Fruit fly (Drosophila melanogaster) whole organism, embryonic: ENCODE measurements around the gene CG14958.

Source experiments
- Adf1 ChIP-seq: fragments of 200-800 bp; sonication (Bioruptor generic); IDR thresholded peaks from 2 replicates; pipeline ENCODE4 v1.3.6; 2022; ENCODE audit warnings: missing biosample characterization, missing genetic modification characterization
- B-H1 ChIP-seq: fragments of 200-800 bp; sonication (Bioruptor generic); IDR thresholded peaks from 3 replicates; pipeline ENCODE4 v1.3.6; 2022; ENCODE audit warnings: missing biosample characterization, missing genetic modification characterization
- BEAF-32 ChIP-seq: fragments of 200-800 bp; sonication (Bioruptor generic); optimal IDR thresholded peaks from 3 replicates; lab custom pipeline; 2017; ENCODE audit warnings: missing biosample characterization, missing genetic modification characterization, mild to moderate bottlenecking, moderate library complexity, missing genetic modification reagents
- C15 ChIP-seq: fragments of 200-800 bp; sonication (Bioruptor generic); IDR thresholded peaks from 3 replicates; pipeline ENCODE4 v1.3.6; 2022; ENCODE audit warnings: missing biosample characterization, missing genetic modification characterization
- CG10543 ChIP-seq: fragments of 200-800 bp; sonication (Bioruptor generic); optimal IDR thresholded peaks from 3 replicates; lab custom pipeline; 2017; ENCODE audit warnings: missing biosample characterization, mild to moderate bottlenecking, missing genetic modification characterization, moderate library complexity
- CG11247 ChIP-seq: fragments of 200-800 bp; sonication (Bioruptor generic); IDR thresholded peaks from 2 replicates; pipeline ENCODE4 v1.3.6; 2022; ENCODE audit warnings: missing biosample characterization, missing genetic modification characterization
- CG11504 ChIP-seq: fragments of 200-800 bp; sonication (Bioruptor generic); optimal IDR thresholded peaks from 3 replicates; lab custom pipeline; 2019; ENCODE audit warnings: missing biosample characterization, mild to moderate bottlenecking, missing genetic modification characterization, moderate library complexity
- CG12104 ChIP-seq: fragments of 200-800 bp; sonication (Bioruptor generic); optimal IDR thresholded peaks from 3 replicates; lab custom pipeline; 2016; ENCODE audit warnings: missing biosample characterization, missing genetic modification characterization
- CG13624 ChIP-seq: fragments of 200-800 bp; sonication (Bioruptor generic); optimal IDR thresholded peaks from 2 replicates; lab custom pipeline; 2016; ENCODE audit warnings: missing biosample characterization, missing genetic modification characterization
- CG13775 ChIP-seq: fragments of 200-800 bp; sonication (Bioruptor generic); optimal IDR thresholded peaks from 3 replicates; lab custom pipeline; 2017; ENCODE audit warnings: missing biosample characterization, mild to moderate bottlenecking, missing genetic modification characterization
- CG14050 ChIP-seq: fragments of 200-800 bp; sonication (Bioruptor generic); IDR thresholded peaks from 3 replicates; pipeline ENCODE4 v1.3.6; 2022; ENCODE audit warnings: missing biosample characterization, missing genetic modification characterization
- CG1529 ChIP-seq: fragments of 200-800 bp; sonication (Bioruptor generic); optimal IDR thresholded peaks from 3 replicates; lab custom pipeline; 2018; ENCODE audit warnings: missing biosample characterization, missing genetic modification characterization
- CG17612 ChIP-seq: fragments of 200-800 bp; sonication (Bioruptor generic); IDR thresholded peaks from 2 replicates; pipeline ENCODE4 v1.3.6; 2022; ENCODE audit warnings: missing biosample characterization, missing genetic modification characterization
- CG2202 ChIP-seq: fragments of 200-800 bp; sonication (Bioruptor generic); optimal IDR thresholded peaks from 2 replicates; lab custom pipeline; 2018; ENCODE audit warnings: missing biosample characterization, mild to moderate bottlenecking, missing genetic modification characterization
- CG2678 ChIP-seq: fragments of 200-800 bp; sonication (Bioruptor generic); optimal IDR thresholded peaks from 3 replicates; lab custom pipeline; 2019; ENCODE audit warnings: missing biosample characterization, mild to moderate bottlenecking, missing genetic modification characterization, moderate library complexity
- CG3281 ChIP-seq: fragments of 200-800 bp; sonication (Bioruptor generic); optimal IDR thresholded peaks from 3 replicates; lab custom pipeline; 2017; ENCODE audit warnings: missing biosample characterization, mild to moderate bottlenecking, missing genetic modification characterization
- CG33213 ChIP-seq: fragments of 200-800 bp; sonication (Bioruptor generic); optimal IDR thresholded peaks from 3 replicates; lab custom pipeline; 2016; ENCODE audit warnings: missing biosample characterization, missing genetic modification characterization
- CG34376 ChIP-seq: fragments of 200-800 bp; sonication (Bioruptor generic); optimal IDR thresholded peaks from 2 replicates; lab custom pipeline; 2018; ENCODE audit warnings: missing biosample characterization, mild to moderate bottlenecking, missing genetic modification characterization
- CG4820 ChIP-seq: fragments of 200-800 bp; sonication (Bioruptor generic); optimal IDR thresholded peaks from 3 replicates; lab custom pipeline; 2016; ENCODE audit warnings: missing biosample characterization, missing genetic modification characterization
- CG6272 ChIP-seq: fragments of 200-800 bp; sonication (Bioruptor generic); IDR thresholded peaks from 2 replicates; pipeline ENCODE4 v1.3.6; 2022; ENCODE audit warnings: missing biosample characterization, missing genetic modification characterization
- CG8281 ChIP-seq: fragments of 200-800 bp; sonication (Bioruptor generic); optimal IDR thresholded peaks from 2 replicates; lab custom pipeline; 2018; ENCODE audit warnings: missing biosample characterization, mild to moderate bottlenecking, missing genetic modification characterization, moderate library complexity
- CG8290 ChIP-seq, 3 experiments: fragments of 200-800 bp; sonication (Bioruptor generic); optimal IDR thresholded peaks; 2 replicates each; lab custom pipeline; 2016 to 2019; ENCODE audit warnings: missing biosample characterization in 3 of 3, missing genetic modification characterization in 3 of 3, mild to moderate bottlenecking in 2 of 3, moderate library complexity in 1 of 3
- CG9876 ChIP-seq: fragments of 200-800 bp; sonication (Bioruptor generic); optimal IDR thresholded peaks from 2 replicates; lab custom pipeline; 2016; ENCODE audit warnings: missing biosample characterization, missing genetic modification characterization
- Chrac-16 ChIP-seq: fragments of 200-800 bp; sonication (Bioruptor generic); optimal IDR thresholded peaks from 3 replicates; lab custom pipeline; 2016; ENCODE audit warnings: missing biosample characterization, missing genetic modification characterization
- Dbx ChIP-seq: fragments of 200-800 bp; sonication (Bioruptor generic); IDR thresholded peaks from 3 replicates; pipeline ENCODE4 v1.3.6; 2022; ENCODE audit warnings: missing biosample characterization, missing genetic modification characterization
- Deaf1 ChIP-seq: fragments of 200-800 bp; optimal IDR thresholded peaks from 3 replicates; lab custom pipeline; 2019; ENCODE audit warnings: missing biosample characterization, mild to moderate bottlenecking, missing genetic modification characterization, moderate library complexity
- Dll ChIP-seq: fragments of 200-800 bp; sonication (Bioruptor generic); IDR thresholded peaks from 4 replicates; pipeline ENCODE4 v1.3.6; 2022; ENCODE audit warnings: missing biosample characterization, missing genetic modification characterization; ENCODE audit not compliant: partially characterized antibody
- Dp ChIP-seq: fragments of 200-800 bp; sonication (Bioruptor generic); optimal IDR thresholded peaks from 2 replicates; lab custom pipeline; 2018; ENCODE audit warnings: missing biosample characterization, mild to moderate bottlenecking, missing genetic modification characterization, moderate library complexity
- Med ChIP-seq: fragments of 200-800 bp; sonication (Bioruptor generic); peaks from one replicate; lab custom pipeline; 2016; ENCODE audit warnings: missing biosample characterization, missing genetic modification characterization, mild to moderate bottlenecking, inconsistent platforms, moderate library complexity
- Oaz ChIP-seq: fragments of 200-800 bp; sonication (Bioruptor generic); IDR thresholded peaks from 2 replicates; pipeline ENCODE4 v1.3.6; 2022; ENCODE audit warnings: missing biosample characterization, missing genetic modification characterization
- PHDP ChIP-seq: fragments of 200-800 bp; sonication (Bioruptor generic); optimal IDR thresholded peaks from 3 replicates; lab custom pipeline; 2018; ENCODE audit warnings: missing biosample characterization, mild to moderate bottlenecking, missing genetic modification characterization, moderate library complexity
- Scr ChIP-seq: fragments of 200-800 bp; sonication (Bioruptor generic); IDR thresholded peaks from 2 replicates; pipeline ENCODE4 v1.3.6; 2022; ENCODE audit warnings: missing biosample characterization, missing genetic modification characterization; ENCODE audit not compliant: partially characterized antibody
- ara ChIP-seq: fragments of 200-800 bp; sonication (Bioruptor generic); IDR thresholded peaks from 2 replicates; pipeline ENCODE4 v1.3.6; 2022; ENCODE audit warnings: missing biosample characterization, missing genetic modification characterization
- ase ChIP-seq: fragments of 200-800 bp; sonication (Bioruptor generic); IDR thresholded peaks from 3 replicates; pipeline ENCODE4 v1.3.6; 2022; ENCODE audit warnings: missing biosample characterization, missing genetic modification characterization
- bab2 ChIP-seq: fragments of 200-800 bp; sonication (Bioruptor generic); optimal IDR thresholded peaks from 2 replicates; lab custom pipeline; 2016; ENCODE audit warnings: missing biosample characterization, missing genetic modification characterization
- bcd ChIP-seq: fragments of 200-800 bp; sonication (Bioruptor generic); optimal IDR thresholded peaks from 2 replicates; lab custom pipeline; 2017; ENCODE audit warnings: missing biosample characterization, mild to moderate bottlenecking, missing genetic modification characterization
- disco-r ChIP-seq: fragments of 200-800 bp; sonication (Bioruptor generic); optimal IDR thresholded peaks from 2 replicates; lab custom pipeline; 2016; ENCODE audit warnings: missing biosample characterization, missing genetic modification characterization
- eyg ChIP-seq: fragments of 200-800 bp; sonication (Bioruptor generic); optimal IDR thresholded peaks from 3 replicates; lab custom pipeline; 2016; ENCODE audit warnings: missing biosample characterization, missing genetic modification characterization
- fd64A ChIP-seq: fragments of 200-800 bp; sonication (Bioruptor generic); optimal IDR thresholded peaks from 3 replicates; lab custom pipeline; 2018; ENCODE audit warnings: missing biosample characterization, mild to moderate bottlenecking, missing genetic modification characterization
- gcm2 ChIP-seq: fragments of 200-800 bp; sonication (Bioruptor generic); optimal IDR thresholded peaks from 2 replicates; lab custom pipeline; 2016; ENCODE audit warnings: missing biosample characterization, missing genetic modification characterization
- hbn ChIP-seq: fragments of 200-800 bp; sonication (Bioruptor generic); IDR thresholded peaks from 2 replicates; pipeline ENCODE4 v1.3.6; 2022; ENCODE audit warnings: missing biosample characterization, missing genetic modification characterization; ENCODE audit not compliant: partially characterized antibody
- ken ChIP-seq: fragments of 200-800 bp; sonication (Bioruptor generic); IDR thresholded peaks from 3 replicates; pipeline ENCODE4 v1.3.6; 2022; ENCODE audit warnings: missing biosample characterization, missing genetic modification characterization
- nmo ChIP-seq: fragments of 200-800 bp; sonication (Bioruptor generic); optimal IDR thresholded peaks from 2 replicates; lab custom pipeline; 2018; ENCODE audit warnings: missing biosample characterization, mild to moderate bottlenecking, missing genetic modification characterization, moderate library complexity
- pros ChIP-seq: fragments of 200-800 bp; sonication (Bioruptor generic); optimal IDR thresholded peaks from 3 replicates; lab custom pipeline; 2019; ENCODE audit warnings: missing biosample characterization, mild to moderate bottlenecking, missing genetic modification characterization, moderate library complexity
- sim ChIP-seq: fragments of 200-800 bp; sonication (Bioruptor generic); IDR thresholded peaks from 2 replicates; pipeline ENCODE4 v1.3.6; 2022; ENCODE audit warnings: missing biosample characterization, missing genetic modification characterization
- sisA ChIP-seq: fragments of 200-800 bp; sonication (Bioruptor generic); IDR thresholded peaks from 2 replicates; pipeline ENCODE4 v1.3.6; 2022; ENCODE audit warnings: missing biosample characterization, missing genetic modification characterization
- tin ChIP-seq: fragments of 200-800 bp; sonication (Bioruptor generic); optimal IDR thresholded peaks from 3 replicates; lab custom pipeline; 2016; ENCODE audit warnings: missing biosample characterization, missing genetic modification characterization
- vvl ChIP-seq: fragments of 200-800 bp; sonication (Bioruptor generic); IDR thresholded peaks from 2 replicates; pipeline ENCODE4 v1.3.6; 2022; ENCODE audit warnings: missing biosample characterization, missing genetic modification characterization
- wek ChIP-seq: fragments of 200-800 bp; sonication (Bioruptor generic); optimal IDR thresholded peaks from 3 replicates; lab custom pipeline; 2018; ENCODE audit warnings: missing biosample characterization, mild to moderate bottlenecking, missing genetic modification characterization, moderate library complexity
- wor ChIP-seq: fragments of 200-800 bp; sonication (Bioruptor generic); IDR thresholded peaks from 2 replicates; pipeline ENCODE4 v1.3.6; 2022; ENCODE audit warnings: missing biosample characterization, missing genetic modification characterization

Gene CG14958

dm6 chr3L:3194059-3194458 is 4.3 kb downstream of the CG14958 start (continued):
- TF ChIP-seq PHDP (tag; lab: Kevin White, UChicago) (peak; percentile 95), bab2 (peak; percentile 79), Adf1 (GFP tag; lab: Robert Waterston, UW) (peak; percentile 70), CG13775 (GFP tag; lab: Kevin White, UChicago) (peak; percentile 88), CG3281 (GFP tag; lab: Kevin White, UChicago) (peak; percentile 93), Chrac-16 (GFP tag; lab: Kevin White, UChicago) (peak; percentile 87), CG14050 (GFP tag; lab: Robert Waterston, UW) (peak; percentile 88)
- TF ChIP-seq, all 482 proteins: peak for 399

dm6 chr3L:3197464-3197863 is 7.7 kb downstream of the CG14958 start, which contains the start of gene CG14966:
Gene CG14966, minus strand, starts transcription at chr3L:3197631.
- peak; percentile 0 for TF ChIP-seq Deaf1 (tag; lab: Kevin White, UChicago)
- no peak for TF ChIP-seq CG2202 (tag; lab: Kevin White, UChicago)
- TF ChIP-seq ara (GFP tag; lab: Robert Waterston, UW) = no peak
- peak; percentile 91 for TF ChIP-seq Dll (GFP tag; lab: Robert Waterston, UW)
- no peak for TF ChIP-seq fd64A (GFP tag; lab: Kevin White, UChicago)
- peak; percentile 90 for TF ChIP-seq BEAF-32 (GFP tag; lab: Kevin White, UChicago)
- no peak for TF ChIP-seq sim (GFP tag; lab: Robert Waterston, UW)
- peak; percentile 89 for TF ChIP-seq Scr (GFP tag; lab: Robert Waterston, UW)
- no peak for TF ChIP-seq CG11247 (GFP tag; lab: Robert Waterston, UW)
- no peak for TF ChIP-seq pros (GFP tag; lab: Kevin White, UChicago)
- TF ChIP-seq Dbx (GFP tag; lab: Robert Waterston, UW) = peak; percentile 57; the same call in 2 of the 3 replicates
- no peak for TF ChIP-seq CG8281
- no peak for TF ChIP-seq C15 (GFP tag; lab: Robert Waterston, UW)
- TF ChIP-seq hbn (GFP tag; lab: Robert Waterston, UW) = peak; percentile 85
- peak; percentile 54 for TF ChIP-seq CG13624
- no peak for TF ChIP-seq disco-r (GFP tag; lab: Kevin White, UChicago)
- TF ChIP-seq wor (GFP tag; lab: Robert Waterston, UW) = no peak
- no peak for TF ChIP-seq sisA (GFP tag; lab: Robert Waterston, UW)
- TF ChIP-seq Med (GFP tag; lab: Kevin White, UChicago) = peak; percentile 89
- no peak for TF ChIP-seq gcm2 (GFP tag; lab: Kevin White, UChicago)
- peak; percentile 13 for TF ChIP-seq CG10543
- TF ChIP-seq tin (GFP tag; lab: Kevin White, UChicago) = peak; percentile 39
- TF ChIP-seq nmo = peak; percentile 43
- no peak for TF ChIP-seq CG4820
- TF ChIP-seq wek (GFP tag; lab: Kevin White, UChicago) = no peak
- peak; percentile 30 for TF ChIP-seq CG33213 (GFP tag; lab: Kevin White, UChicago)
- no peak for TF ChIP-seq bcd (GFP tag; lab: Kevin White, UChicago)
- no peak for TF ChIP-seq ken (GFP tag; lab: Robert Waterston, UW)
- peak; percentile 42 for TF ChIP-seq Dp (GFP tag; lab: Kevin White, UChicago)
- no peak for TF ChIP-seq CG12104 (GFP tag; lab: Kevin White, UChicago)
- no peak for TF ChIP-seq B-H1 (GFP tag; lab: Robert Waterston, UW)
- TF ChIP-seq CG11504 = peak; percentile 32
- TF ChIP-seq ase (GFP tag; lab: Robert Waterston, UW) = no peak
- peak; percentile 5 for TF ChIP-seq CG8290 (GFP tag; optimal IDR thresholded peaks at IDR 0.05; lab: Kevin White, UChicago)
- TF ChIP-seq CG8290 (tag; optimal IDR thresholded peaks at IDR 0.05; lab: Kevin White, UChicago) = peak in 1 of 2 experiments; percentile 71
- no peak for TF ChIP-seq eyg
- no peak for TF ChIP-seq CG1529 (GFP tag; lab: Kevin White, UChicago)
- TF ChIP-seq CG6272 (GFP tag; lab: Robert Waterston, UW) = no peak
- TF ChIP-seq Oaz = no peak
- no peak for TF ChIP-seq CG17612 (GFP tag; lab: Robert Waterston, UW)
- peak; percentile 4 for TF ChIP-seq CG2678 (tag; lab: Kevin White, UChicago)
- peak; percentile 79 for TF ChIP-seq CG34376
- TF ChIP-seq vvl (GFP tag; lab: Robert Waterston, UW) = peak; percentile 40; the same call in 1 of the 2 replicates
- no peak for TF ChIP-seq CG9876 (GFP tag; lab: Kevin White, UChicago)
